Fruit fly (Drosophila melanogaster): ENCODE measurements around the gene CG14712.

Gene CG14712

dm6 chr3R:11669017-11669953, 40.7 kb downstream of the CG14712 start (continued):
- no peak for TF ChIP-seq HLH3B (GFP tag; IDR thresholded peaks at IDR 0.05)
- TF ChIP-seq cg (GFP tag; optimal IDR thresholded peaks at IDR 0.05) = peak; percentile 6
- no peak for TF ChIP-seq cas (GFP tag; IDR thresholded peaks at IDR 0.05)
- TF ChIP-seq zfh2 (GFP tag; optimal IDR thresholded peaks at IDR 0.05) = no peak
- TF ChIP-seq sc (optimal IDR thresholded peaks at IDR 0.05) = no peak
- no peak for TF ChIP-seq sc (GFP tag; optimal IDR thresholded peaks at IDR 0.05)
- TF ChIP-seq D19B (GFP tag; optimal IDR thresholded peaks at IDR 0.05) = no peak
- no peak for TF ChIP-seq Hr51 (GFP tag; optimal IDR thresholded peaks at IDR 0.05)
- no peak for TF ChIP-seq dan (GFP tag; IDR thresholded peaks at IDR 0.05)
- TF ChIP-seq CG18599 (GFP tag; optimal IDR thresholded peaks at IDR 0.05) = no peak
- no peak for TF ChIP-seq CG1529 (GFP tag; optimal IDR thresholded peaks at IDR 0.05)
- TF ChIP-seq shn (GFP tag; optimal IDR thresholded peaks at IDR 0.05) = no peak
- no peak for TF ChIP-seq CG16863 (GFP tag; optimal IDR thresholded peaks at IDR 0.05)
- no peak for TF ChIP-seq fd102C (GFP tag; optimal IDR thresholded peaks at IDR 0.05)
- no peak for TF ChIP-seq schlank (tag; optimal IDR thresholded peaks at IDR 0.05)
- TF ChIP-seq D19A (tag; optimal IDR thresholded peaks at IDR 0.05) = no peak
- TF ChIP-seq repo (GFP tag; optimal IDR thresholded peaks at IDR 0.05) = no peak
- no peak for TF ChIP-seq unpg (GFP tag; optimal IDR thresholded peaks at IDR 0.05)
- TF ChIP-seq Dip3 (GFP tag; optimal IDR thresholded peaks at IDR 0.05) = no peak
- no peak for TF ChIP-seq CG4707 (GFP tag; optimal IDR thresholded peaks at IDR 0.05)
- no peak for TF ChIP-seq org-1 (GFP tag; optimal IDR thresholded peaks at IDR 0.05)
- TF ChIP-seq CTCF (GFP tag; optimal IDR thresholded peaks at IDR 0.05) = no peak
- 0 out of 3 replicates have a peak, but pooled peaks have one; percentile 31 for TF ChIP-seq Doc3 (GFP tag; IDR thresholded peaks at IDR 0.05; ENCODE audit: partially characterized antibody)
- TF ChIP-seq CG5180 (GFP tag; optimal IDR thresholded peaks at IDR 0.05) = peak; percentile 77
- TF ChIP-seq pita (GFP tag; optimal IDR thresholded peaks at IDR 0.05) = no peak
- TF ChIP-seq sim (GFP tag; IDR thresholded peaks at IDR 0.05) = no peak
- TF ChIP-seq Deaf1 (tag; optimal IDR thresholded peaks at IDR 0.05) = peak; percentile 83
- no peak for TF ChIP-seq CG31388 (GFP tag; optimal IDR thresholded peaks at IDR 0.05)
- TF ChIP-seq CG11504 (tag; optimal IDR thresholded peaks at IDR 0.05) = peak; percentile 99
- peak; percentile 64 for TF ChIP-seq BtbVII (GFP tag; optimal IDR thresholded peaks at IDR 0.05)
- TF ChIP-seq CG4854 (GFP tag; optimal IDR thresholded peaks at IDR 0.05) = no peak
- TF ChIP-seq cwo (GFP tag; optimal IDR thresholded peaks at IDR 0.05) = peak; percentile 6
- no peak for TF ChIP-seq trem (tag; optimal IDR thresholded peaks at IDR 0.05)
- TF ChIP-seq CG11696 (GFP tag; IDR thresholded peaks at IDR 0.05) = no peak
- no peak for TF ChIP-seq rib (GFP tag; IDR thresholded peaks at IDR 0.05)
- no peak for TF ChIP-seq CkIIα-i1 (GFP tag; IDR thresholded peaks at IDR 0.05)
- no peak for TF ChIP-seq Dfd (GFP tag; optimal IDR thresholded peaks at IDR 0.05)
- TF ChIP-seq aop (GFP tag; IDR thresholded peaks at IDR 0.05) = no peak
- TF ChIP-seq CG4424 (GFP tag; optimal IDR thresholded peaks at IDR 0.05) = no peak
- TF ChIP-seq hkb (optimal IDR thresholded peaks at IDR 0.05) = peak; percentile 96
- TF ChIP-seq hkb (GFP tag; IDR thresholded peaks at IDR 0.05) = 0 out of 2 replicates have a peak, but pooled peaks have one; percentile 19
- TF ChIP-seq CG16813 (GFP tag; IDR thresholded peaks at IDR 0.05; ENCODE audit: partially characterized antibody) = 0 out of 3 replicates have a peak, but pooled peaks have one; percentile 10
- TF ChIP-seq hth (optimal IDR thresholded peaks at IDR 0.05) = no peak
- TF ChIP-seq Hr39 (optimal IDR thresholded peaks at IDR 0.05) = no peak
- TF ChIP-seq CG13296 (GFP tag; optimal IDR thresholded peaks at IDR 0.05) = peak; percentile 0
- TF ChIP-seq ttk (GFP tag; IDR thresholded peaks at IDR 0.05) = no peak
- TF ChIP-seq mirr (GFP tag; optimal IDR thresholded peaks at IDR 0.05) = peak; percentile 52
- TF ChIP-seq CG8478 (optimal IDR thresholded peaks at IDR 0.05) = no peak
- TF ChIP-seq CG4404 (GFP tag; IDR thresholded peaks at IDR 0.05) = no peak
- peak; percentile 6 for TF ChIP-seq exex (tag; optimal IDR thresholded peaks at IDR 0.05)
- TF ChIP-seq CG7786 (GFP tag; optimal IDR thresholded peaks at IDR 0.05) = no peak

Measured in whole organism, embryonic.